Fruit fly (Drosophila melanogaster) whole organism, embryonic: ENCODE results near the gene dtn.

ENCODE experiments used
- Adf1 ChIP-seq: fragments of 200-800 bp; sonication (Bioruptor generic); IDR thresholded peaks from 2 replicates; pipeline ENCODE4 v1.3.6; 2022; ENCODE audit warnings: missing biosample characterization, missing genetic modification characterization
- Atf-2 ChIP-seq: fragments of 200-800 bp; sonication (Bioruptor generic); optimal IDR thresholded peaks from 2 replicates; lab custom pipeline; 2016; ENCODE audit warnings: missing biosample characterization, missing genetic modification characterization
- CG12236 ChIP-seq: fragments of 200-800 bp; sonication (Bioruptor generic); optimal IDR thresholded peaks from 2 replicates; lab custom pipeline; 2016; ENCODE audit warnings: missing biosample characterization, missing genetic modification characterization
- CG12659 ChIP-seq: fragments of 200-800 bp; sonication (Bioruptor generic); optimal IDR thresholded peaks from 3 replicates; lab custom pipeline; 2017; ENCODE audit warnings: mild to moderate bottlenecking, missing biosample characterization, missing genetic modification reagents, missing genetic modification characterization
- CG13624 ChIP-seq: fragments of 200-800 bp; sonication (Bioruptor generic); optimal IDR thresholded peaks from 2 replicates; lab custom pipeline; 2016; ENCODE audit warnings: missing biosample characterization, missing genetic modification characterization
- CG14441 ChIP-seq: fragments of 200-800 bp; sonication (Bioruptor generic); IDR thresholded peaks from 2 replicates; pipeline ENCODE4 v1.3.6; 2022; ENCODE audit warnings: missing biosample characterization, missing genetic modification characterization
- CG14667 ChIP-seq: fragments of 200-800 bp; sonication (Bioruptor generic); IDR thresholded peaks from 2 replicates; pipeline ENCODE4 v1.3.6; 2022; ENCODE audit warnings: missing biosample characterization, missing genetic modification characterization
- CG15601 ChIP-seq: fragments of 200-800 bp; sonication (Bioruptor generic); optimal IDR thresholded peaks from 3 replicates; lab custom pipeline; 2019; ENCODE audit warnings: missing biosample characterization, mild to moderate bottlenecking, missing genetic modification characterization, moderate library complexity
- CG16863 ChIP-seq: fragments of 200-800 bp; sonication (Bioruptor generic); optimal IDR thresholded peaks from 3 replicates; lab custom pipeline; 2016; ENCODE audit warnings: missing biosample characterization, missing genetic modification characterization
- CG2116 ChIP-seq: fragments of 200-800 bp; sonication (Bioruptor generic); optimal IDR thresholded peaks from 3 replicates; lab custom pipeline; 2018; ENCODE audit warnings: missing biosample characterization, mild to moderate bottlenecking, missing genetic modification characterization
- CG2199 ChIP-seq: fragments of 200-800 bp; sonication (Bioruptor generic); IDR thresholded peaks from 3 replicates; pipeline ENCODE4 v1.3.6; 2022; ENCODE audit warnings: missing biosample characterization, missing genetic modification characterization
- CG2678 ChIP-seq: fragments of 200-800 bp; sonication (Bioruptor generic); optimal IDR thresholded peaks from 3 replicates; lab custom pipeline; 2019; ENCODE audit warnings: missing biosample characterization, mild to moderate bottlenecking, missing genetic modification characterization, moderate library complexity
- CG6654 ChIP-seq: fragments of 200-800 bp; sonication (Bioruptor generic); optimal IDR thresholded peaks from 2 replicates; lab custom pipeline; 2017; ENCODE audit warnings: missing biosample characterization, mild to moderate bottlenecking, missing genetic modification characterization
- CG6854 ChIP-seq: fragments of 200-800 bp; sonication (Bioruptor generic); optimal IDR thresholded peaks from 3 replicates; lab custom pipeline; 2017; ENCODE audit warnings: missing biosample characterization, mild to moderate bottlenecking, missing genetic modification characterization
- CG8359 ChIP-seq: fragments of 200-800 bp; sonication (Bioruptor generic); optimal IDR thresholded peaks from 2 replicates; lab custom pipeline; 2017; ENCODE audit warnings: missing biosample characterization, mild to moderate bottlenecking, missing genetic modification characterization, borderline replicate concordance
- CG9876 ChIP-seq: fragments of 200-800 bp; sonication (Bioruptor generic); optimal IDR thresholded peaks from 2 replicates; lab custom pipeline; 2016; ENCODE audit warnings: missing biosample characterization, missing genetic modification characterization
- CG9932 ChIP-seq: fragments of 200-800 bp; sonication (Bioruptor generic); IDR thresholded peaks from 2 replicates; pipeline ENCODE4 v1.3.6; 2022; ENCODE audit warnings: missing biosample characterization, missing genetic modification characterization
- Dad ChIP-seq: fragments of 200-800 bp; sonication (Bioruptor generic); optimal IDR thresholded peaks from 3 replicates; lab custom pipeline; 2016; ENCODE audit warnings: missing biosample characterization, missing genetic modification characterization
- Dfd ChIP-seq, 2 experiments: fragments of >200 bp; optimal IDR thresholded peaks; 2 replicates each; lab custom pipeline; 2017; ENCODE audit warnings: missing biosample characterization in 2 of 2, missing genetic modification characterization in 2 of 2
- H15 ChIP-seq: fragments of 200-800 bp; sonication (Bioruptor generic); IDR thresholded peaks from 3 replicates; pipeline ENCODE4 v1.3.6; 2022; ENCODE audit warnings: missing biosample characterization, missing genetic modification characterization
- HLH3B ChIP-seq: fragments of 200-800 bp; sonication (Bioruptor generic); IDR thresholded peaks from 2 replicates; pipeline ENCODE4 v1.3.6; 2022; ENCODE audit warnings: missing biosample characterization, missing genetic modification characterization
- Mrtf ChIP-seq: fragments of 200-800 bp; sonication (Bioruptor generic); IDR thresholded peaks from 3 replicates; pipeline ENCODE4 v1.3.6; 2022; ENCODE audit warnings: missing biosample characterization, missing genetic modification characterization
- Nf-YB ChIP-seq: fragments of 200-800 bp; sonication (Bioruptor generic); optimal IDR thresholded peaks from 3 replicates; lab custom pipeline; 2019; ENCODE audit warnings: missing biosample characterization, mild to moderate bottlenecking, missing genetic modification characterization, moderate library complexity
- Oli ChIP-seq: fragments of 200-800 bp; sonication (Bioruptor generic); optimal IDR thresholded peaks from 2 replicates; lab custom pipeline; 2018; ENCODE audit warnings: missing biosample characterization, mild to moderate bottlenecking, missing genetic modification characterization, moderate library complexity
- Pdp1 ChIP-seq, 2 experiments: fragments of 200-800 bp; sonication (Bioruptor generic); optimal IDR thresholded peaks; 3 replicates each; lab custom pipeline; 2016; ENCODE audit warnings: missing biosample characterization in 2 of 2, missing genetic modification characterization in 2 of 2, mild to moderate bottlenecking in 1 of 2, moderate library complexity in 1 of 2
- Sox102F ChIP-seq: fragments of 200-800 bp; sonication (Bioruptor generic); optimal IDR thresholded peaks from 2 replicates; lab custom pipeline; 2018; ENCODE audit warnings: missing biosample characterization, mild to moderate bottlenecking, missing genetic modification characterization, moderate library complexity
- Tbp ChIP-seq: fragments of >200 bp; optimal IDR thresholded peaks from 2 replicates; lab custom pipeline; 2018; ENCODE audit warnings: missing biosample characterization, missing genetic modification characterization
- Xbp1 ChIP-seq: fragments of 200-800 bp; sonication (Bioruptor generic); optimal IDR thresholded peaks from 3 replicates; lab custom pipeline; 2016; ENCODE audit warnings: missing biosample characterization, mild to moderate bottlenecking, missing genetic modification characterization
- ab ChIP-seq: fragments of 200-800 bp; sonication (Bioruptor generic); optimal IDR thresholded peaks from 2 replicates; lab custom pipeline; 2016; ENCODE audit warnings: missing biosample characterization, missing genetic modification characterization
- bab2 ChIP-seq: fragments of 200-800 bp; sonication (Bioruptor generic); optimal IDR thresholded peaks from 2 replicates; lab custom pipeline; 2016; ENCODE audit warnings: missing biosample characterization, missing genetic modification characterization
- cwo ChIP-seq: fragments of 200-800 bp; sonication (Bioruptor generic); optimal IDR thresholded peaks from 3 replicates; lab custom pipeline; 2017; ENCODE audit warnings: missing biosample characterization, missing genetic modification characterization, mild to moderate bottlenecking, moderate library complexity, missing genetic modification reagents
- danr ChIP-seq: fragments of 200-800 bp; sonication (Bioruptor generic); IDR thresholded peaks from 2 replicates; pipeline ENCODE4 v1.3.6; 2022; ENCODE audit warnings: missing biosample characterization, missing genetic modification characterization
- exex ChIP-seq: fragments of 200-800 bp; sonication (Bioruptor generic); optimal IDR thresholded peaks from 4 replicates; lab custom pipeline; 2018; ENCODE audit warnings: missing biosample characterization, mild to moderate bottlenecking, missing genetic modification characterization, moderate library complexity
- gce ChIP-seq: fragments of 200-800 bp; sonication (Bioruptor generic); IDR thresholded peaks from 3 replicates; pipeline ENCODE4 v1.3.6; 2022; ENCODE audit warnings: missing biosample characterization, missing genetic modification characterization
- mirr ChIP-seq: fragments of 200-800 bp; sonication (Bioruptor generic); optimal IDR thresholded peaks from 3 replicates; lab custom pipeline; 2018; ENCODE audit warnings: missing biosample characterization, mild to moderate bottlenecking, missing genetic modification characterization
- nmo ChIP-seq: fragments of 200-800 bp; sonication (Bioruptor generic); optimal IDR thresholded peaks from 2 replicates; lab custom pipeline; 2018; ENCODE audit warnings: missing biosample characterization, mild to moderate bottlenecking, missing genetic modification characterization, moderate library complexity
- pho ChIP-seq: fragments of 200-800 bp; sonication (Bioruptor generic); optimal IDR thresholded peaks from 2 replicates; lab custom pipeline; 2016; ENCODE audit warnings: missing biosample characterization, missing genetic modification characterization
- pum ChIP-seq: fragments of 200-800 bp; sonication (Bioruptor generic); optimal IDR thresholded peaks from 2 replicates; lab custom pipeline; 2016; ENCODE audit warnings: missing biosample characterization, missing genetic modification characterization
- ro ChIP-seq: fragments of 200-800 bp; sonication (Bioruptor generic); IDR thresholded peaks from 2 replicates; pipeline ENCODE4 v1.3.6; 2022; ENCODE audit warnings: missing biosample characterization, missing genetic modification characterization
- shn ChIP-seq: fragments of 200-800 bp; sonication (Bioruptor generic); optimal IDR thresholded peaks from 3 replicates; lab custom pipeline; 2016; ENCODE audit warnings: missing biosample characterization, missing genetic modification characterization
- sug ChIP-seq: fragments of 200-800 bp; optimal IDR thresholded peaks from 2 replicates; lab custom pipeline; 2019; ENCODE audit warnings: missing biosample characterization, mild to moderate bottlenecking, missing genetic modification characterization, moderate library complexity
- tio ChIP-seq: fragments of 200-800 bp; sonication (Bioruptor generic); optimal IDR thresholded peaks from 2 replicates; lab custom pipeline; 2017; ENCODE audit warnings: missing biosample characterization, missing genetic modification characterization, inconsistent platforms
- tup ChIP-seq: fragments of 200-800 bp; sonication (Bioruptor generic); optimal IDR thresholded peaks from 2 replicates; lab custom pipeline; 2016; ENCODE audit warnings: missing biosample characterization, mild to moderate bottlenecking, missing genetic modification characterization, moderate library complexity
- twi ChIP-seq: fragments of 200-800 bp; optimal IDR thresholded peaks from 2 replicates; lab custom pipeline; 2019; ENCODE audit warnings: missing biosample characterization, mild to moderate bottlenecking, missing genetic modification characterization, moderate library complexity
- tx ChIP-seq: fragments of 200-800 bp; sonication (Bioruptor generic); optimal IDR thresholded peaks from 2 replicates; lab custom pipeline; 2016; ENCODE audit warnings: missing biosample characterization, missing genetic modification characterization
- vnd ChIP-seq: fragments of 200-800 bp; sonication (Bioruptor generic); IDR thresholded peaks from 3 replicates; pipeline ENCODE4 v1.3.6; 2022; ENCODE audit warnings: missing biosample characterization, missing genetic modification characterization; ENCODE audit not compliant: partially characterized antibody
- wor ChIP-seq: fragments of 200-800 bp; sonication (Bioruptor generic); IDR thresholded peaks from 2 replicates; pipeline ENCODE4 v1.3.6; 2022; ENCODE audit warnings: missing biosample characterization, missing genetic modification characterization
- zen ChIP-seq: fragments of 200-800 bp; sonication (Bioruptor generic); optimal IDR thresholded peaks from 3 replicates; lab custom pipeline; 2018; ENCODE audit warnings: missing biosample characterization, mild to moderate bottlenecking, missing genetic modification characterization, moderate library complexity

The dtn gene

dm6 chrX:6255414-6255915, 30.0 kb downstream of the dtn start, which contains the start of the genes Rbcn-3A and Spx (continued):
- TF ChIP-seq vnd (GFP tag; lab: Robert Waterston, UW) (peak; percentile 85), CG6854 (GFP tag; lab: Kevin White, UChicago) (no peak), H15 (no peak), cwo (GFP tag; lab: Kevin White, UChicago) (no peak), HLH3B (GFP tag; lab: Robert Waterston, UW) (no peak), wor (GFP tag; lab: Robert Waterston, UW) (no peak)

dm6 chrX:6259696-6260095, 34.2 kb downstream of the dtn start:
- TF ChIP-seq CG14441 (no peak), exex (tag; lab: Kevin White, UChicago) (peak; percentile 37), Pdp1 (GFP tag; optimal IDR thresholded peaks at IDR 0.05; lab: Kevin White, UChicago) (peak in 1 of 2 experiments; percentile 73), mirr (GFP tag; lab: Kevin White, UChicago) (peak; percentile 66), sug (tag; lab: Kevin White, UChicago) (peak; percentile 3), CG2199 (no peak)

- TF ChIP-seq bab2 (no peak), CG2199 (no peak), shn (GFP tag; lab: Kevin White, UChicago) (no peak), Dad (no peak), pho (GFP tag; lab: Kevin White, UChicago) (no peak), Dfd (GFP tag; optimal IDR thresholded peaks at IDR 0.05; lab: Kevin White, UChicago) (no peak), Sox102F (GFP tag; lab: Kevin White, UChicago) (no peak), tx (GFP tag; lab: Kevin White, UChicago) (no peak), CG16863 (no peak), ro (GFP tag; lab: Robert Waterston, UW) (no peak), gce (no peak), zen (tag; lab: Kevin White, UChicago) (no peak), CG2116 (GFP tag; lab: Kevin White, UChicago) (peak; percentile 95), tio (GFP tag; lab: Kevin White, UChicago) (no peak), CG15601 (tag; lab: Kevin White, UChicago) (no peak), CG6854 (GFP tag; lab: Kevin White, UChicago) (no peak), CG9876 (GFP tag; lab: Kevin White, UChicago) (no peak), Tbp (GFP tag; lab: Kevin White, UChicago) (no peak), CG9932 (GFP tag; lab: Robert Waterston, UW) (no peak), Mrtf (GFP tag; lab: Robert Waterston, UW) (no peak), nmo (GFP tag; lab: Kevin White, UChicago) (peak; percentile 18), Oli (tag; lab: Kevin White, UChicago) (no peak), CG8359 (GFP tag; lab: Kevin White, UChicago) (no peak), Adf1 (no peak), CG2678 (tag; lab: Kevin White, UChicago) (peak; percentile 8), Nf-YB (GFP tag; lab: Kevin White, UChicago) (no peak), CG14667 (no peak), danr (GFP tag; lab: Robert Waterston, UW) (no peak), twi (tag; lab: Kevin White, UChicago) (no peak), ab (GFP tag; lab: Kevin White, UChicago) (no peak), Xbp1 (GFP tag; lab: Kevin White, UChicago) (no peak), Pdp1 (GFP tag; optimal IDR thresholded peaks at IDR 0.05; lab: Kevin White, UChicago) (no peak), CG6654 (GFP tag; lab: Kevin White, UChicago) (no peak), CG12236 (GFP tag; lab: Kevin White, UChicago) (no peak), Atf-2 (no peak), CG12659 (GFP tag; lab: Kevin White, UChicago) (peak; percentile 33), pum (GFP tag; lab: Kevin White, UChicago) (no peak), CG13624 (GFP tag; lab: Kevin White, UChicago) (no peak), tup (GFP tag; lab: Kevin White, UChicago) (no peak)
Measured at dm6 chrX:6260900-6261299, 35.5 kb downstream of the dtn start, which contains the start of gene Josd. Gene Josd, plus strand, starts transcription at chrX:6261169.
